Worm (Caenorhabditis elegans) whole organism, L3 larva: ENCODE results near the gene Y57G7A.5.

Experiments
- ama-1 ChIP-seq: fragments of 150-350 bp; optimal IDR thresholded peaks from 2 replicates; lab custom pipeline; 2018
- egl-27 ChIP-seq: sonication (generic microtip); optimal IDR thresholded peaks from 4 replicates; lab custom pipeline; 2017; ENCODE audit warnings: missing biosample characterization, missing genetic modification reagents, missing genetic modification characterization
- elt-3 ChIP-seq, 3 experiments: fragments of 150-350 bp in 1 of 3; sonication (generic microtip) in 2 of 3; optimal IDR thresholded peaks; 2 replicates in 2 of 3; 4 replicates in 1 of 3; lab custom pipeline; 2014 to 2017; ENCODE audit warnings: missing biosample characterization in 3 of 3, missing genetic modification characterization in 3 of 3
- fkh-10 ChIP-seq: sonication (generic microtip); optimal IDR thresholded peaks from 2 replicates; lab custom pipeline; 2017; ENCODE audit warnings: missing biosample characterization, missing genetic modification reagents, missing genetic modification characterization
- lin-39 ChIP-seq: fragments of 150-350 bp; optimal IDR thresholded peaks from 2 replicates; lab custom pipeline; 2018; ENCODE audit warnings: missing biosample characterization, missing genetic modification reagents, missing genetic modification characterization
- mdl-1 ChIP-seq: fragments of 150-350 bp; optimal IDR thresholded peaks from 2 replicates; lab custom pipeline; 2014; ENCODE audit warnings: missing biosample characterization, missing genetic modification characterization
- nhr-11 ChIP-seq: fragments of 150-350 bp; optimal IDR thresholded peaks from 2 replicates; lab custom pipeline; 2014; ENCODE audit warnings: missing biosample characterization, missing genetic modification characterization
- snpc-4 ChIP-seq: fragments of 150-350 bp; optimal IDR thresholded peaks from 2 replicates; lab custom pipeline; 2014; ENCODE audit warnings: missing biosample characterization, missing genetic modification characterization
- unc-62 ChIP-seq: fragments of 150-350 bp; sonication (generic microtip); optimal IDR thresholded peaks from 4 replicates; lab custom pipeline; 2014; ENCODE audit warnings: missing biosample characterization, missing genetic modification reagents, missing genetic modification characterization
- zag-1 ChIP-seq: fragments of 150-350 bp; optimal IDR thresholded peaks from 2 replicates; lab custom pipeline; 2014; ENCODE audit warnings: missing biosample characterization, missing genetic modification characterization

DNA sequence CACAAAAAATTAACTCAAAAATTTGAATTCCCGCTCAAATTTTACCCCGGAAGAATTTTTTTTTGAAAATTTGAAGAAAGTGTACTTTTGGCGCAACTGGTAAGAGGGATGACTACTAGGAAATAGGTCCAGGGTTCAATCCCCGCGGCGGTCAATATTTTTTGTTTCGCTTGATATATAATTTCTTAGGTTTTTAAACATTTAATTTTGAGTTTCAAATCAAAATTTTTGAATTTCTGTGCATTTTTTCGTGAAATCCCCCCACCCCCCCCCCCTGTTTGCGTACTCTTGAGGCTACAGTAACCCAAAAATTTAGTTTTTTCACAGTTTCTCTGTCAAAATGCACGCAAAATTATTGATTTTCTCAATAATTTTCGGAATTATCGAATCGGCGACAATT is 22.8 kb upstream of the Y57G7A.5 start, which contains the start of gene Y57G7A.1:
- TF ChIP-seq ama-1 = no peak
- TF ChIP-seq nhr-11 = no peak
- TF ChIP-seq unc-62 (GFP tag; lab: Kevin White, UChicago) = no peak
- no peak for TF ChIP-seq snpc-4 (tag; lab: Kevin White, UChicago)
- no peak for TF ChIP-seq mdl-1 (tag; lab: Kevin White, UChicago)
- no peak for TF ChIP-seq lin-39
- TF ChIP-seq fkh-10 (GFP tag; lab: Kevin White, UChicago) = no peak
- TF ChIP-seq zag-1 = no peak
- no peak for TF ChIP-seq egl-27 (tag; lab: Kevin White, UChicago)
- TF ChIP-seq elt-3 (tag; optimal IDR thresholded peaks at IDR 0.05; lab: Kevin White, UChicago) = no peak
